Fruit fly (Drosophila melanogaster) whole organism, embryonic: ENCODE data around the gene DCTN1-p150.

Experiments used
- Aef1 ChIP-seq: fragments of 200-800 bp; sonication (Bioruptor generic); IDR thresholded peaks from 3 replicates; pipeline ENCODE4 v1.3.6; 2022; ENCODE audit warnings: missing biosample characterization, missing genetic modification characterization
- Blimp-1 ChIP-seq: fragments of 200-800 bp; sonication (Bioruptor generic); optimal IDR thresholded peaks from 3 replicates; lab custom pipeline; 2018; ENCODE audit warnings: missing biosample characterization, missing genetic modification characterization, mild to moderate bottlenecking, moderate library complexity, missing genetic modification reagents
- Bteb2 ChIP-seq: fragments of 200-800 bp; sonication (Bioruptor generic); optimal IDR thresholded peaks from 2 replicates; lab custom pipeline; 2016; ENCODE audit warnings: missing biosample characterization, missing genetic modification characterization
- CG10267 ChIP-seq: fragments of 200-800 bp; sonication (Bioruptor generic); optimal IDR thresholded peaks from 2 replicates; lab custom pipeline; 2018; ENCODE audit warnings: missing biosample characterization, mild to moderate bottlenecking, missing genetic modification characterization, moderate library complexity
- CG10543 ChIP-seq: fragments of 200-800 bp; sonication (Bioruptor generic); optimal IDR thresholded peaks from 3 replicates; lab custom pipeline; 2017; ENCODE audit warnings: missing biosample characterization, mild to moderate bottlenecking, missing genetic modification characterization, moderate library complexity
- CG10979 ChIP-seq: fragments of 200-800 bp; sonication (Bioruptor generic); optimal IDR thresholded peaks from 2 replicates; lab custom pipeline; 2018; ENCODE audit warnings: missing biosample characterization, mild to moderate bottlenecking, missing genetic modification characterization, moderate library complexity
- CG12391 ChIP-seq: fragments of 200-800 bp; sonication (Bioruptor generic); optimal IDR thresholded peaks from 3 replicates; lab custom pipeline; 2018; ENCODE audit warnings: missing biosample characterization, mild to moderate bottlenecking, missing genetic modification characterization, moderate library complexity
- CG12659 ChIP-seq: fragments of 200-800 bp; sonication (Bioruptor generic); optimal IDR thresholded peaks from 3 replicates; lab custom pipeline; 2017; ENCODE audit warnings: mild to moderate bottlenecking, missing biosample characterization, missing genetic modification reagents, missing genetic modification characterization
- CG12769 ChIP-seq: fragments of 200-800 bp; sonication (Bioruptor generic); optimal IDR thresholded peaks from 2 replicates; lab custom pipeline; 2019; ENCODE audit warnings: missing biosample characterization, mild to moderate bottlenecking, missing genetic modification characterization, moderate library complexity
- CG15011 ChIP-seq: fragments of 200-800 bp; sonication (Bioruptor generic); optimal IDR thresholded peaks from 3 replicates; lab custom pipeline; 2018; ENCODE audit warnings: missing biosample characterization, mild to moderate bottlenecking, missing genetic modification characterization
- CG15514 ChIP-seq: fragments of 200-800 bp; sonication (Bioruptor generic); optimal IDR thresholded peaks from 3 replicates; lab custom pipeline; 2017; ENCODE audit warnings: missing biosample characterization, missing genetic modification characterization, mild to moderate bottlenecking, moderate library complexity, missing genetic modification reagents
- CG15601 ChIP-seq: fragments of 200-800 bp; sonication (Bioruptor generic); optimal IDR thresholded peaks from 3 replicates; lab custom pipeline; 2019; ENCODE audit warnings: missing biosample characterization, mild to moderate bottlenecking, missing genetic modification characterization, moderate library complexity
- CG16815 ChIP-seq: fragments of 200-800 bp; sonication (Bioruptor generic); optimal IDR thresholded peaks from 3 replicates; lab custom pipeline; 2017; ENCODE audit warnings: missing biosample characterization, mild to moderate bottlenecking, missing genetic modification characterization
- CG16863 ChIP-seq: fragments of 200-800 bp; sonication (Bioruptor generic); optimal IDR thresholded peaks from 3 replicates; lab custom pipeline; 2016; ENCODE audit warnings: missing biosample characterization, missing genetic modification characterization
- CG17359 ChIP-seq: fragments of 200-800 bp; sonication (Bioruptor generic); optimal IDR thresholded peaks from 3 replicates; lab custom pipeline; 2018; ENCODE audit warnings: missing biosample characterization, mild to moderate bottlenecking, missing genetic modification characterization, moderate library complexity
- CG17612 ChIP-seq: fragments of 200-800 bp; sonication (Bioruptor generic); IDR thresholded peaks from 2 replicates; pipeline ENCODE4 v1.3.6; 2022; ENCODE audit warnings: missing biosample characterization, missing genetic modification characterization
- CG2120 ChIP-seq: fragments of 200-800 bp; sonication (Bioruptor generic); optimal IDR thresholded peaks from 3 replicates; lab custom pipeline; 2016; ENCODE audit warnings: missing biosample characterization, missing genetic modification characterization
- CG31224 ChIP-seq: fragments of 200-800 bp; sonication (Bioruptor generic); IDR thresholded peaks from 2 replicates; pipeline ENCODE4 v1.3.6; 2022; ENCODE audit warnings: missing biosample characterization, missing genetic modification characterization
- CG3995 ChIP-seq: fragments of 200-800 bp; sonication (Bioruptor generic); optimal IDR thresholded peaks from 3 replicates; lab custom pipeline; 2016; ENCODE audit warnings: missing biosample characterization, missing genetic modification characterization
- CG4707 ChIP-seq: fragments of 200-800 bp; sonication (Bioruptor generic); optimal IDR thresholded peaks from 2 replicates; lab custom pipeline; 2018; ENCODE audit warnings: missing biosample characterization, mild to moderate bottlenecking, missing genetic modification characterization, moderate library complexity
- CG7928 ChIP-seq: fragments of 200-800 bp; sonication (Bioruptor generic); optimal IDR thresholded peaks from 2 replicates; lab custom pipeline; 2017; ENCODE audit warnings: missing biosample characterization, mild to moderate bottlenecking, missing genetic modification characterization
- CG8388 ChIP-seq: fragments of 200-800 bp; sonication (Bioruptor generic); optimal IDR thresholded peaks from 2 replicates; lab custom pipeline; 2019; ENCODE audit warnings: missing biosample characterization, mild to moderate bottlenecking, missing genetic modification characterization, moderate library complexity
- CG8924 ChIP-seq: fragments of 200-800 bp; optimal IDR thresholded peaks from 3 replicates; lab custom pipeline; 2019; ENCODE audit warnings: missing biosample characterization, mild to moderate bottlenecking, missing genetic modification characterization, moderate library complexity
- Chrac-16 ChIP-seq: fragments of 200-800 bp; sonication (Bioruptor generic); optimal IDR thresholded peaks from 3 replicates; lab custom pipeline; 2016; ENCODE audit warnings: missing biosample characterization, missing genetic modification characterization
- CkIIα-i1 ChIP-seq: fragments of 200-800 bp; sonication (Bioruptor generic); IDR thresholded peaks from 2 replicates; pipeline ENCODE4 v1.3.6; 2022; ENCODE audit warnings: missing biosample characterization, missing genetic modification characterization
- Dip2 ChIP-seq: fragments of 200-800 bp; sonication (Bioruptor generic); IDR thresholded peaks from 2 replicates; pipeline ENCODE4 v1.3.6; 2022; ENCODE audit warnings: missing biosample characterization, missing genetic modification characterization
- Dp ChIP-seq: fragments of 200-800 bp; sonication (Bioruptor generic); optimal IDR thresholded peaks from 2 replicates; lab custom pipeline; 2018; ENCODE audit warnings: missing biosample characterization, mild to moderate bottlenecking, missing genetic modification characterization, moderate library complexity
- Eip74EF ChIP-seq, 2 experiments: fragments of 200-800 bp in 1 of 2; fragments of >200 bp in 1 of 2; sonication (Bioruptor generic) in 1 of 2; optimal IDR thresholded peaks; 2 replicates each; lab custom pipeline; 2017 to 2019; ENCODE audit warnings: missing biosample characterization in 2 of 2, missing genetic modification characterization in 2 of 2, mild to moderate bottlenecking in 1 of 2, moderate library complexity in 1 of 2
- Hr78 ChIP-seq, 2 experiments: fragments of 200-800 bp in 1 of 2; fragments of >200 bp in 1 of 2; sonication (Bioruptor generic) in 1 of 2; optimal IDR thresholded peaks; 2 replicates each; lab custom pipeline; 2017 to 2019; ENCODE audit warnings: missing biosample characterization in 2 of 2, missing genetic modification characterization in 2 of 2, mild to moderate bottlenecking in 1 of 2, moderate library complexity in 1 of 2
- Hsf ChIP-seq: fragments of 200-800 bp; sonication (Bioruptor generic); optimal IDR thresholded peaks from 3 replicates; lab custom pipeline; 2016; ENCODE audit warnings: missing biosample characterization, missing genetic modification characterization
- Mes4 ChIP-seq: fragments of 200-800 bp; sonication (Bioruptor generic); optimal IDR thresholded peaks from 2 replicates; lab custom pipeline; 2016; ENCODE audit warnings: missing biosample characterization, missing genetic modification characterization
- NFAT ChIP-seq: fragments of 200-800 bp; sonication (Bioruptor generic); IDR thresholded peaks from 2 replicates; pipeline ENCODE4 v1.3.6; 2022; ENCODE audit warnings: missing biosample characterization, missing genetic modification characterization
- Neu2 ChIP-seq: fragments of 200-800 bp; sonication (Bioruptor generic); optimal IDR thresholded peaks from 3 replicates; lab custom pipeline; 2016; ENCODE audit warnings: missing biosample characterization, missing genetic modification characterization, borderline replicate concordance
- PHDP ChIP-seq: fragments of 200-800 bp; sonication (Bioruptor generic); optimal IDR thresholded peaks from 3 replicates; lab custom pipeline; 2018; ENCODE audit warnings: missing biosample characterization, mild to moderate bottlenecking, missing genetic modification characterization, moderate library complexity
- Rfx ChIP-seq: fragments of 200-800 bp; sonication (Bioruptor generic); IDR thresholded peaks from 2 replicates; pipeline ENCODE4 v1.3.6; 2022; ENCODE audit warnings: missing biosample characterization, missing genetic modification characterization
- Sox100B ChIP-seq: fragments of 200-800 bp; sonication (Bioruptor generic); optimal IDR thresholded peaks from 3 replicates; lab custom pipeline; 2018; ENCODE audit warnings: missing biosample characterization, mild to moderate bottlenecking, missing genetic modification characterization
- al ChIP-seq: fragments of 200-800 bp; sonication (Bioruptor generic); IDR thresholded peaks from 2 replicates; pipeline ENCODE4 v1.3.6; 2022; ENCODE audit warnings: missing biosample characterization, missing genetic modification characterization
- ato ChIP-seq: fragments of 200-800 bp; sonication (Bioruptor generic); IDR thresholded peaks from 2 replicates; pipeline ENCODE4 v1.3.6; 2022; ENCODE audit warnings: missing biosample characterization, missing genetic modification characterization; ENCODE audit not compliant: partially characterized antibody
- cas ChIP-seq: fragments of 200-800 bp; sonication (Bioruptor generic); IDR thresholded peaks from 2 replicates; pipeline ENCODE4 v1.3.6; 2022; ENCODE audit warnings: missing biosample characterization, missing genetic modification characterization
- fd64A ChIP-seq: fragments of 200-800 bp; sonication (Bioruptor generic); optimal IDR thresholded peaks from 3 replicates; lab custom pipeline; 2018; ENCODE audit warnings: missing biosample characterization, mild to moderate bottlenecking, missing genetic modification characterization
- fru ChIP-seq: fragments of >200 bp; optimal IDR thresholded peaks from 2 replicates; lab custom pipeline; 2017
- ftz-f1 ChIP-seq: fragments of 200-800 bp; sonication (Bioruptor generic); optimal IDR thresholded peaks from 2 replicates; lab custom pipeline; 2016; ENCODE audit warnings: missing biosample characterization, missing genetic modification characterization
- gfzf ChIP-seq: fragments of 200-800 bp; sonication (Bioruptor generic); optimal IDR thresholded peaks from 2 replicates; lab custom pipeline; 2016; ENCODE audit warnings: missing biosample characterization, mild to moderate bottlenecking, missing genetic modification characterization, moderate library complexity
- nmo ChIP-seq: fragments of 200-800 bp; sonication (Bioruptor generic); optimal IDR thresholded peaks from 2 replicates; lab custom pipeline; 2018; ENCODE audit warnings: missing biosample characterization, mild to moderate bottlenecking, missing genetic modification characterization, moderate library complexity
- pb ChIP-seq: fragments of 200-800 bp; sonication (Bioruptor generic); optimal IDR thresholded peaks from 3 replicates; lab custom pipeline; 2016; ENCODE audit warnings: missing biosample characterization, missing genetic modification characterization
- slbo ChIP-seq: fragments of 200-800 bp; sonication (Bioruptor generic); IDR thresholded peaks from 2 replicates; pipeline ENCODE4 v1.3.6; 2022; ENCODE audit warnings: missing biosample characterization, missing genetic modification characterization
- sob ChIP-seq: fragments of 200-800 bp; sonication (Bioruptor generic); IDR thresholded peaks from 2 replicates; pipeline ENCODE4 v1.3.6; 2022; ENCODE audit warnings: missing biosample characterization, missing genetic modification characterization
- ssp ChIP-seq: fragments of 200-800 bp; sonication (Bioruptor generic); IDR thresholded peaks from 2 replicates; pipeline ENCODE4 v1.3.6; 2022; ENCODE audit warnings: missing biosample characterization, missing genetic modification characterization
- wek ChIP-seq: fragments of 200-800 bp; sonication (Bioruptor generic); optimal IDR thresholded peaks from 3 replicates; lab custom pipeline; 2018; ENCODE audit warnings: missing biosample characterization, mild to moderate bottlenecking, missing genetic modification characterization, moderate library complexity

DCTN1-p150 gene

DNA sequence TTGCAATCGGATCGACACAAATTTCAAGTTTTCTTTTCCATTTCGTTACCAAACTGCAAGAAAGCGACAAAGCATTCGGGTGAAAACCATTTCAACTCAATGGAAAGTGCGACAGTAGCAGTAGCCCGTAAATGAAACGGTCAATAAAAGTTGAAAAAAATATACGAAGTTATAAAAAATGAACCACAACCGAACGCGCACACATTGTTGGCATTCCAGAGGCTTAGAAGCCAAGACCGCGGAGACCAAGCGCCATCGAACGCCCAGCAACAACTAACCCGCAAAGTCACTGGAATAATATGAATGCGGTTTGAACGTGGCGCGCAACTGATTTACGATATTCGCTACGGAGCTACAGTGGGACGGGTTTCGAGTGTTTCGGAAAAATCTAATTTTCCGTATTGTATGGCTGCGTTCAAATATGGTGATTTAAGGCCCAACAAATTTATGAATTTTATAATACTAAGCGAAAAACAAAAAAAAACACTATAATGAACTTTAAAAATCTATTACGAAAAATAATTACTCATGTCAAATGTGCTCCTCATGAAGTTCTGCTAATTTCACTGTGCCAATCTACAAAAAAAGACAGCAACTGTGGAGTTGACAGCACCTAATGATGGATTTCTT lies 7.0 kb upstream of the DCTN1-p150 start (continued):
- TF ChIP-seq ato (GFP tag; lab: Robert Waterston, UW) (no peak), CG15514 (GFP tag; lab: Kevin White, UChicago) (peak; percentile 37), Eip74EF (GFP tag; optimal IDR thresholded peaks at IDR 0.05; lab: Kevin White, UChicago) (peak in 1 of 2 experiments; percentile 40), nmo (GFP tag; lab: Kevin White, UChicago) (peak; percentile 68), Rfx (GFP tag; lab: Robert Waterston, UW) (peak; percentile 54), Sox100B (GFP tag; lab: Kevin White, UChicago) (peak; percentile 32), CG17359 (tag; lab: Kevin White, UChicago) (peak; percentile 50), Dip2 (GFP tag; lab: Robert Waterston, UW) (no peak), slbo (GFP tag; lab: Robert Waterston, UW) (peak; percentile 61; the same call in 1 of the 2 replicates), CG12659 (GFP tag; lab: Kevin White, UChicago) (peak; percentile 39), Blimp-1 (peak; percentile 13), Dp (GFP tag; lab: Kevin White, UChicago) (peak; percentile 51), CG4707 (peak; percentile 94), NFAT (GFP tag; lab: Robert Waterston, UW) (0 out of 2 replicates have a peak, but pooled peaks have one; percentile 19), cas (GFP tag; lab: Robert Waterston, UW) (0 out of 2 replicates have a peak, but pooled peaks have one; percentile 7), ftz-f1 (GFP tag; lab: Kevin White, UChicago) (no peak), CG12769 (tag; lab: Kevin White, UChicago) (no peak), CG10543 (GFP tag; lab: Kevin White, UChicago) (peak; percentile 12), al (GFP tag; lab: Robert Waterston, UW) (0 out of 2 replicates have a peak, but pooled peaks have one; percentile 16), CG15011 (GFP tag; lab: Kevin White, UChicago) (no peak), Aef1 (GFP tag; lab: Robert Waterston, UW) (peak; percentile 19; the same call in 1 of the 3 replicates), Bteb2 (GFP tag; lab: Kevin White, UChicago) (peak; percentile 8), Chrac-16 (peak; percentile 31), CG31224 (GFP tag; lab: Robert Waterston, UW) (peak; percentile 49), CG7928 (GFP tag; lab: Kevin White, UChicago) (no peak), pb (no peak), gfzf (no peak), wek (GFP tag; lab: Kevin White, UChicago) (no peak), PHDP (tag; lab: Kevin White, UChicago) (peak; percentile 51), CG16815 (peak; percentile 11), Neu2 (no peak), CG16863 (GFP tag; lab: Kevin White, UChicago) (peak; percentile 19), Hr78 (GFP tag; optimal IDR thresholded peaks at IDR 0.05; lab: Kevin White, UChicago) (no peak), CG17612 (no peak), ssp (GFP tag; lab: Robert Waterston, UW) (no peak), CG10267 (tag; lab: Kevin White, UChicago) (peak; percentile 19), fd64A (GFP tag; lab: Kevin White, UChicago) (no peak), fru (lab: Kevin White, UChicago) (no peak), Mes4 (GFP tag; lab: Kevin White, UChicago) (peak; percentile 11), CG8924 (tag; lab: Kevin White, UChicago) (no peak), CG8388 (GFP tag; lab: Kevin White, UChicago) (peak; percentile 28), CG12391 (peak; percentile 52), CG2120 (GFP tag; lab: Kevin White, UChicago) (peak; percentile 68), CkIIα-i1 (GFP tag; lab: Robert Waterston, UW) (no peak), sob (GFP tag; lab: Robert Waterston, UW) (no peak), CG3995 (GFP tag; lab: Kevin White, UChicago) (peak; percentile 21), CG10979 (tag; lab: Kevin White, UChicago) (peak; percentile 41), CG15601 (tag; lab: Kevin White, UChicago) (no peak), Hsf (GFP tag; lab: Kevin White, UChicago) (peak; percentile 17)
